Worm (Caenorhabditis elegans) whole organism, young adult: ENCODE data around the gene C09B9.1.

ENCODE experiments used
- F22D6.2 ChIP-seq: sonication (generic microtip); optimal IDR thresholded peaks from 2 replicates; lab custom pipeline; 2016; ENCODE audit warnings: mild to moderate bottlenecking, missing genetic modification characterization, missing compliant biosample characterization
- F57C9.4 ChIP-seq: sonication (generic microtip); optimal IDR thresholded peaks from 2 replicates; lab custom pipeline; 2017; ENCODE audit warnings: mild to moderate bottlenecking, missing genetic modification characterization, missing compliant biosample characterization
- Y53G8AR.9 ChIP-seq: fragments of 200-800 bp; sonication (Bioruptor generic); conservative IDR thresholded peaks from 2 replicates; pipeline ENCODE4 v1.3.6; 2022; ENCODE audit warnings: missing genetic modification reagents, missing genetic modification characterization, missing compliant biosample characterization
- hmg-20 ChIP-seq: fragments of 200-800 bp; sonication (Bioruptor generic); IDR thresholded peaks from 2 replicates; pipeline ENCODE4 v1.3.6; 2022; ENCODE audit warnings: missing genetic modification reagents, missing genetic modification characterization, missing compliant biosample characterization
- lin-35 ChIP-seq, 3 experiments: fragments of 150-350 bp in 2 of 3; sonication (generic microtip) in 1 of 3; optimal IDR thresholded peaks; 2 replicates each; lab custom pipeline; 2014 to 2018; ENCODE audit warnings: missing biosample characterization in 3 of 3, missing genetic modification characterization in 3 of 3, missing genetic modification reagents in 3 of 3

- TF ChIP-seq hmg-20 (GFP tag; lab: Robert Waterston, UW) (no peak), F22D6.2 (no peak), lin-35 (GFP tag; optimal IDR thresholded peaks at IDR 0.05; lab: Kevin White, UChicago) (no peak), F57C9.4 (tag; lab: Kevin White, UChicago) (no peak), Y53G8AR.9 (GFP tag; lab: Robert Waterston, UW) (no peak)
Measured at ce11 chrIV:4988531-4988930, 49.1 kb upstream of the C09B9.1 start, which contains the start of gene E03H12.7.
